Worm (Caenorhabditis elegans) whole organism, dauer: ENCODE results near the gene catp-7.

Source experiments
- unc-62 ChIP-seq: sonication (generic microtip); optimal IDR thresholded peaks from 2 replicates; lab custom pipeline; 2017; ENCODE audit warnings: missing biosample characterization, missing genetic modification reagents, missing genetic modification characterization

The catp-7 gene

ce11 chrIV:8629609-8630052, 43.8 kb downstream of the catp-7 start:
- TF ChIP-seq unc-62 (GFP tag; lab: Kevin White, UChicago) = no peak

ce11 chrIV:8630243-8630642, 44.5 kb downstream of the catp-7 start:
- no peak for TF ChIP-seq unc-62 (GFP tag; lab: Kevin White, UChicago)

- no peak for TF ChIP-seq unc-62 (GFP tag; lab: Kevin White, UChicago)
These were observed 45.2 kb downstream of the catp-7 start, which contains the start of gene dgk-4 for ce11 chrIV:8631033-8631432. dgk-4 (plus strand) TSS chrIV:8631333.

ce11 chrIV:8638761-8639160, 53.0 kb downstream of the catp-7 start, which contains the start of gene F42A9.9:
F42A9.9 (minus strand) TSS chrIV:8638861.
- no peak for TF ChIP-seq unc-62 (GFP tag; lab: Kevin White, UChicago)
